Fruit fly (Drosophila melanogaster): Measurements from ENCODE around the gene CG13775.

Gene CG13775

dm6 chr2L:6968013-6968517 lies 11.3 kb upstream of the CG13775 start (continued):
- TF ChIP-seq sna (GFP tag; IDR thresholded peaks at IDR 0.05; ENCODE audit: partially characterized antibody), result peak; percentile 91
- peak; percentile 61 for TF ChIP-seq fu2 (GFP tag; optimal IDR thresholded peaks at IDR 0.05)
- peak; percentile 15 for TF ChIP-seq Nf-YC (tag; optimal IDR thresholded peaks at IDR 0.05)
- TF ChIP-seq Bdp1 (GFP tag; optimal IDR thresholded peaks at IDR 0.05), result no peak
- peak; percentile 32 for TF ChIP-seq tx (GFP tag; optimal IDR thresholded peaks at IDR 0.05)
- peak; percentile 88 for TF ChIP-seq CG13624 (GFP tag; optimal IDR thresholded peaks at IDR 0.05)
- no peak for TF ChIP-seq twi (tag; optimal IDR thresholded peaks at IDR 0.05)
- TF ChIP-seq Xbp1 (GFP tag; optimal IDR thresholded peaks at IDR 0.05), result peak; percentile 49
- no peak for TF ChIP-seq Gsc (GFP tag; IDR thresholded peaks at IDR 0.05)
- TF ChIP-seq CG15073 (GFP tag; optimal IDR thresholded peaks at IDR 0.05), result no peak
- no peak for TF ChIP-seq CG18764 (GFP tag; optimal IDR thresholded peaks at IDR 0.05)
- TF ChIP-seq lmd (GFP tag; IDR thresholded peaks at IDR 0.05), result no peak; the same call in 1 of the 2 replicates
- TF ChIP-seq ems (GFP tag; optimal IDR thresholded peaks at IDR 0.05), result peak; percentile 35
- no peak for TF ChIP-seq CG8089 (GFP tag; optimal IDR thresholded peaks at IDR 0.05)
- TF ChIP-seq Mad (GFP tag; optimal IDR thresholded peaks at IDR 0.05), result peak; percentile 3
- TF ChIP-seq so (GFP tag; IDR thresholded peaks at IDR 0.05), result 0 out of 3 replicates have a peak, but pooled peaks have one; percentile 37
- TF ChIP-seq CG8359 (GFP tag; optimal IDR thresholded peaks at IDR 0.05; ENCODE audit: borderline replicate concordance), result no peak
- peak; percentile 99 for TF ChIP-seq D19B (GFP tag; optimal IDR thresholded peaks at IDR 0.05)
- TF ChIP-seq CG13424 (tag; optimal IDR thresholded peaks at IDR 0.05), result peak; percentile 28
- no peak for TF ChIP-seq sqz (GFP tag; optimal IDR thresholded peaks at IDR 0.05)
- no peak for TF ChIP-seq crol (GFP tag; IDR thresholded peaks at IDR 0.05)
- peak; percentile 55 for TF ChIP-seq CG2875 (GFP tag; optimal IDR thresholded peaks at IDR 0.05)
- TF ChIP-seq Hmx (GFP tag; optimal IDR thresholded peaks at IDR 0.05), result no peak
- TF ChIP-seq CG6254 (GFP tag; optimal IDR thresholded peaks at IDR 0.05), result peak; percentile 17
- no peak for TF ChIP-seq Asciz (GFP tag; optimal IDR thresholded peaks at IDR 0.05)
- TF ChIP-seq sim (GFP tag; IDR thresholded peaks at IDR 0.05), result no peak
- no peak for TF ChIP-seq CG15479 (GFP tag; optimal IDR thresholded peaks at IDR 0.05)
- peak; percentile 31; the same call in 1 of the 3 replicates for TF ChIP-seq tgo (GFP tag; IDR thresholded peaks at IDR 0.05)
- peak; percentile 22; the same call in 1 of the 2 replicates for TF ChIP-seq CG11085 (GFP tag; IDR thresholded peaks at IDR 0.05)
- no peak for TF ChIP-seq nom (GFP tag; optimal IDR thresholded peaks at IDR 0.05)
- TF ChIP-seq CG10321 (GFP tag; IDR thresholded peaks at IDR 0.05), result no peak
- TF ChIP-seq Jarid2 (GFP tag; optimal IDR thresholded peaks at IDR 0.05), result no peak
- no peak for TF ChIP-seq cas (GFP tag; IDR thresholded peaks at IDR 0.05)
- TF ChIP-seq CG1792 (GFP tag; optimal IDR thresholded peaks at IDR 0.05), result peak; percentile 35
- peak; percentile 37 for TF ChIP-seq Side (GFP tag; optimal IDR thresholded peaks at IDR 0.05)
- TF ChIP-seq tna (GFP tag; IDR thresholded peaks at IDR 0.05; ENCODE audit: partially characterized antibody), result peak; percentile 56; the same call in 1 of the 2 replicates
- no peak for TF ChIP-seq slp2 (GFP tag; optimal IDR thresholded peaks at IDR 0.05)
- TF ChIP-seq CG10366 (GFP tag; IDR thresholded peaks at IDR 0.05), result no peak
- peak; percentile 73 for TF ChIP-seq gro (GFP tag; optimal IDR thresholded peaks at IDR 0.05)
- peak; percentile 69 for TF ChIP-seq CG1603 (tag; optimal IDR thresholded peaks at IDR 0.05)
- TF ChIP-seq hth (optimal IDR thresholded peaks at IDR 0.05), result no peak
- TF ChIP-seq Dp (GFP tag; optimal IDR thresholded peaks at IDR 0.05), result no peak
- peak; percentile 79 for TF ChIP-seq CG2129 (GFP tag; IDR thresholded peaks at IDR 0.05; ENCODE audit: partially characterized antibody)
- peak; percentile 64 for TF ChIP-seq CG5953 (GFP tag; IDR thresholded peaks at IDR 0.05)
- peak in 1 of 2 experiments; percentile 26 for TF ChIP-seq Eip74EF (GFP tag; optimal IDR thresholded peaks at IDR 0.05)
- TF ChIP-seq sug (tag; optimal IDR thresholded peaks at IDR 0.05), result no peak
- no peak for TF ChIP-seq CkIIα-i1 (GFP tag; IDR thresholded peaks at IDR 0.05)
- no peak for TF ChIP-seq trh (GFP tag; optimal IDR thresholded peaks at IDR 0.05)
- TF ChIP-seq vnd (GFP tag; IDR thresholded peaks at IDR 0.05; ENCODE audit: partially characterized antibody), result peak; percentile 57
- TF ChIP-seq ac (GFP tag; optimal IDR thresholded peaks at IDR 0.05), result no peak
- TF ChIP-seq her (GFP tag; optimal IDR thresholded peaks at IDR 0.05), result peak; percentile 66

All from whole organism, embryonic.